Worm (Caenorhabditis elegans) whole organism, dauer: ENCODE data around the gene glb-23.

ENCODE experiments used
- unc-62 ChIP-seq: sonication (generic microtip); optimal IDR thresholded peaks from 2 replicates; lab custom pipeline; 2017; ENCODE audit warnings: missing biosample characterization, missing genetic modification reagents, missing genetic modification characterization

glb-23 gene

DNA sequence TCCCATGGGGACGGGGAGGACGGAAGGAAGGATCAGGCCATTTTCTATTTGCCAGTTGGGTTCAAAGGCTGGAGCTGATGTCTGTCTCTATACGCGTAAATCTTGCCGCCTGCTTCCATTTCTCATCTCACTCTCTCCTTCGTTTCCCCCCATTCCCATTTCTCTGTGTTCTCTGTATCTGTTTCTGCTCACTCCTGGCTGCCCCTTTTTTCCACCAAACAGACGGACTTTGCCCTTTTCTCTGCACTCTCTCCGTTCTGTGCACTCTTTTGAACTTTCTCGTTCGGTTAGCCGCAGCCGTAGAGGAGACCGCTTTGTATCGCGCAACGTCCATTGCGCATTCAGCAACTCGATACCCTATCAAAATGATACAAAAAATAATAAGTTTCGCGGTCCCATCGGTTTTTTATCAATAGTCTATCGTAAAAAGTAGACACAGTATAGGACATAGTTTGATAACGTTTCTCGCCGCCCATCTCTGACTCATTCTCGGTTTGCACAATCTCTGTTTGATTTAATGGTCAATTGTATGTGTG lies 16.2 kb upstream of the glb-23 start:
- TF ChIP-seq unc-62 (GFP tag; lab: Kevin White, UChicago) = no peak

DNA sequence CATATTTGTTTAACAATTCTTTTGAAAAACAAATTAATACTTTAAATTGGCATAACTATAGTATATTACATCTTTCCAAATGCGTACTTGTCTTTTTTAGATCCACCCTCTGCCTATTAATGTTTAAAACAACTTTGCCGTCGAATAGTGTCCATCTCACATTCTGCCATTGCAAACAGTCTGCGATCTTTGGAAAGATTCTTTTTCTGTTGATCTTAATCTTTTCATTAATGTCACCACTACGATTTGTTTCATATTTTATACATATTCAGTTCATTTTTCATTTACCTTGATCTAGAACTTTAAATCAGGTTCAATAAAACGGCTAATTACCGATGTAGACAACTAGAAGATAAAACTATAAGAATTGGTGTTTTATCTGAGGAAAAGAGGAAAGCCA lies 15.3 kb upstream of the glb-23 start:
- no peak for TF ChIP-seq unc-62 (GFP tag; lab: Kevin White, UChicago)

DNA sequence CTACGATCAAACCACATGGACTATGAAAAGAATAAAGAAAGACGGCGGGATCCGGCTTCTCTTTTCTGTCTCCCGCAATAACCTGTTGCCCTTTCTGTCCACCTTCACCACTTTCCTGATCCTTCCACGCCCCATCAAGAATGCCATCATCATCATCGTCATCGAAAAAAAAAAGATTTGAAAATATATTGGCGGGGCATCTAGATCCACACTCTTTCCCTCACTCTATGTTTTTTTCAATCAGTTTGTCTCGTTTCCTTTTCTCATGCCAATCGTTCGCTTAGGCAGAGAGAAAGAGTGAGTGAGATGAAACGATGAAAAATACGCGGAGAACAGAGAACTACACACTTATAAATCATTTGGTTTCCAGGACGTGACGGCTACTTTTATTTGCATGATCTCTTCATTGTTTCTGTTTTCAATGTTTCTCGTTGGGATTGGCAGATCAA lies 14.3 kb upstream of the glb-23 start:
- TF ChIP-seq unc-62 (GFP tag; lab: Kevin White, UChicago) = no peak

DNA sequence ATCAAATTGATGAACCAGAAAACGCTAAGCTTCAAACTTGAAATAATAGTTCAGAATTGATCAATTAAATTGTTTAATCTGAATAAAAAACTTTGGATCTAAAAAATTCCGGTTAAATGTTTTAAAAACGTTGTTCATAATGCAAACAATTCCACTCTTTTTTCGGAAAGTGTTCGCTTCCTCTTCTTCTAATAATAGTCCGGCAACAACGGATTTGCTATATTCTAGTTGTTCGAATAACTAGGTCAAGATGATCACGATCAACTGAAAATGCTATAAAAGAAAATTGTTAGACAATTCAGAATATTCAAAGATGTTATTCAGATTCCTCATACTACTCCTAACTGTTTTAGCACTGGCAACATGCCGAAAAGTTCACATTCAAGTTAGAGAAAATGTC lies 11.6 kb upstream of the glb-23 start, which contains the start of gene D2024.4:
Gene D2024.4, plus strand, starts transcription at position 301 of the 400 bp plus-strand sequence.
- no peak for TF ChIP-seq unc-62 (GFP tag; lab: Kevin White, UChicago)

DNA sequence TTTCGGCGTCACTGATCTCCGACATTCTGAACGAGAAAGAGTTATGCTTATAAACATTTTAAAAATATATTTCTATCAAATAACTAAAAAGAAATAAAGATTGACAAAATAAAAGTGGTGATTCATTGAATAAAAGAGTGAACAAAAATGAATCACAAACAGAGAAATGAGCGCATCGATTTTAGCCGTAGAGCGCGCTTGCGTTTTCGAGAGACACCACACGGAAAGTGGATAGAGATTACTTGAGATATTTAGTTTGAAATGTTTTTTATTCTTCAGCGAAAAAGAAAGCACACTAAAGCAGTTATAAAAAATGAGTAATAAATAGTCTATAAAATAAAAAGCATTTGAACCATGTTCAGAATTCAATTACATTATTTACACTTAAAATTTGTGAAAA lies 10.9 kb upstream of the glb-23 start, which contains the start of gene cap-1:
Gene cap-1, minus strand, starts transcription at position 26 of the 400 bp plus-strand sequence.
- no peak for TF ChIP-seq unc-62 (GFP tag; lab: Kevin White, UChicago)

DNA sequence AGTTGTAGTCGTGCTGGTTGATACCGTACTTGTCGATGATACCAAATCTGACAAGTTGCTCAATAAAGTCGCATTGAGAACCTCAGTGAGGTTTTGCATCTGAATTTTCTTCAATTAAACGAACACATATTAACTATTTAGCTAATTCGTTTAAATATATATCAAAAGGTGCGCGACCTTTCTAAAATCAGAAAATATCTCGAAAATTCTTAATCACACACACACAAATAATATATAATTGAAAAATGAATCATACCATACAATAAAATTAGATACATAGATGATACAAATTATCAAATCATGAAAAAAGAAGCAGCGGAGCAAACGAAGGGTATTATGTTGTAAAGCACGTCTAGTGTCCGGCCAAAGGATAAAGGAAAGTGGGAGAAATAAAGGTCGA lies 8.9 kb upstream of the glb-23 start, which contains the start of gene D2024.5:
Gene D2024.5, minus strand, starts transcription at position 101 of the 400 bp plus-strand sequence.
- no peak for TF ChIP-seq unc-62 (GFP tag; lab: Kevin White, UChicago)

DNA sequence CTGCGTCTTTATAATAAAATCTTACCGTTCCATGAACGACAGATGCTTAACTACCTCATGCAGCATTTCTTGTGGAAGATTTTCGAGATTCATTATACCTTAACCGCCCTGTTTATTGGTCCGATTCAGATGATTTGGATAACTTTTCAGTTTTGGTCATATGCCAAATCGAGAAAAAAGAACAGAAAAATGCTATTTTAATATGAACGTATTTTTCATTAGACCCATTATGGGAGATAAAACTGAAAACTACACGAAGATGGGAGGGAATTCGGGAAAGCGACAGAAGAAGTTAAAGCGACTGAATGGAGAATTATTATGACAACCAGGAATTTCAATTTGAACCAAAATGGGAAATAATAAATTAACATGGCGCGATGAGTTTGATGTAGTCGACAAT lies 7.8 kb upstream of the glb-23 start, which contains the start of gene R13A1.10:
Gene R13A1.10, minus strand, starts transcription at position 101 of the 400 bp plus-strand sequence.
- TF ChIP-seq unc-62 (GFP tag; lab: Kevin White, UChicago) = no peak

DNA sequence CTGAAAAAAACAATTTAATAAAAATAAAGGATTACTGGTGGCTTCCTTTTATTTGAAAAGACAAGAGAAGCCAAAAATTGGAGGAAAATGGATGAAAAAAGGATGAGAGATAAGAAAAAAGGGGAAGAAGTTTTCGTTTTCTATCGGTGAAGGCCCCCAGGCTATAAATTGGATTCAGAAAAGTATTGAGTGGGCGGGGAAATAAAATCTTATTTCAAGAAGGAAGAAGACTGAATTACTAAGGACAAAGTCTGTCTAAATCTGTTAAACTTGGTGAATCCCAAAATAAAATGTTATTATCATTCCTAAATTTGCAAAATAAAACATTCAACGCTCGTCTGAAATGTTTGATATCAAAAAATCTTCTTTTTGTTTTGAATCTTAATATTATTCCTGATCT lies 2.8 kb upstream of the glb-23 start:
- TF ChIP-seq unc-62 (GFP tag; lab: Kevin White, UChicago) = no peak

DNA sequence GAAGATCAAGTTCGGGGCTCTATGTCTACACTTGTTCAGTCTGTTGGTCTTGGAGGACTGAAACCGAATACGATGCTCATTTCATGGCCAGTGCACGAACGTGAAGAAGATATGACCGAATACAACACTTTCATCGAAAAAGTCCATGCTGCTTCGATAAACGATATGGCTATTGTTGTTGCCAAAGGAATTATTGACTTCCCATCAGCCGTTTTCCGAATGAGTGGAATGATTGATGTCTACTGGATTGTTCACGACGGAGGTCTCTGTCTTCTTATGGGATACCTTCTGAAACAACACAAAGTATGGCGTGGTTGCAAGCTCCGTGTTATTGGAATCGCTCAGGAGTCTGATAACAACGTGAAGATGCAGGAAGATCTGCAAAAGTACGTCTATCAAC lies 3.1 kb downstream of the glb-23 start:
- TF ChIP-seq unc-62 (GFP tag; lab: Kevin White, UChicago) = no peak

DNA sequence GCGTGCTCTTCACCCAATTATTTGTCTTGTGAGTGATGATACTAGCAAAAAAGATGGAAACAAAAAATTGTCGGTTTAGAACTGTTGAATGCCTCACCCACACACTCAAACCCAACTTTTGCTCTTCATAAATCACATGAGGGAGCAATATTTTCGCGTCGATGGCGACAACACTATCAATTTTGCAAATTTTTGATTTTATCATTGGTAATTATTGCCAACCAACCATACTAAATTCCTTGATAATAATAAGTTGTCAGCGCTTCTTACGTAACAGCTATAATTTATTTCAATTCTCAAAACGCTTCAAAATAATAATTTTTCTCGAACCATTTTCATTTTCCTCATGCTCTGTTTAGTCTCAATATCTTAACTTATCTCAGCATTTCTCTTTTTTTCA lies 6.5 kb downstream of the glb-23 start:
- no peak for TF ChIP-seq unc-62 (GFP tag; lab: Kevin White, UChicago)

DNA sequence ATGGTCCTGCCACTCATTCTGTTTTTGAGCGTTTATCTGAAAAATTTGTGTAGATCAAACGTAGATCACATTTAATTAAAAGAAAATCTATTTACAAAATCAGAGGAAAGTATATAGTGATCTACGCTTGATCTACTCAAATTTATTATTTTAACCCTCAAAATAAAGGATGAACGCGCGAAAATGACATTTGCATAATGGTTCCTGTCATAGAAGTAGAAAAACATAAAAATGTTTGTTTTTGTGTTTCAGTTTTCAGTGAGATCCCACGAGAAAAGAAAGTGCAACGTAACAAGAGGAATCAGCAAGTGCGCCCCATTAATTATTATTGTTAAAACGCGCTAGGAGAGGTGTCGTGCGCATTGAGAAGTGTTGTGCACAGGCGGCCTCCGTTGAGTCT lies 8.0 kb downstream of the glb-23 start:
- no peak for TF ChIP-seq unc-62 (GFP tag; lab: Kevin White, UChicago)

DNA sequence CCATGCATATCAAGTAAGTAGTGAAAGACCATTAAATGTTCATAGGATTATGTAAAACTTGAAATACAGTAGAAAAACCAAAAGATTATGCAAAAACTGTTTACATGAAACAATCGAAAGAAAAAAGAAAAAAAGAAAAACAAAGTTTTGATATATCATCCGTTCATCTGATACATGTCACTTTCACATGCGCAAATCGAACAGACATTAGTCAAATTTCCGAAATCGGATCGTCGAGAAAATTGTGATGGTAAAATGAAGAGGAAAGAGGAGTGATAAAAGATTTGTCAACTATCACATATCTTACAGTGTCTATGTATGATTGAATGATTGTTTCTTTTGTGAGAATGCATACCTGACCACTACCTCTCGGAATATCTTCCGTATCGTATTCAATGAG lies 10.3 kb downstream of the glb-23 start:
- no peak for TF ChIP-seq unc-62 (GFP tag; lab: Kevin White, UChicago)

DNA sequence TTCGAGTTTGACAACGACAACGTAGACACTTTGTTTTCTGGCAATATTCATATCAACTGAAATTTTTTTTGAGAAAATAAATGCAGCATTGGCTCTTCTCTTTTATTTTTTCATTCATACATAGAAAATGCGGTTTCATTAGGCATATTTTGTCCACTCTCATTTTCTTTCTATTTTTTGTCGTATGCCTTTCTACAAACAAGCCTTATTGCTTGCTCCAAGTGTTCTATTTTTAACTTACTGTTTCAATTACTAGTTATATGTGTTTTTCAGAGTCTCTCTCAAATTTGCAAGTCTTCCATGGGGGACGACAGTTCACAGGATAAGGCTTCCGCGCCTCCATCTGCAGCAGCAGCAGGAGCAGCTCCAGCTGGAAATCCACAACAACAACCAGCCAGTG lies 13.3 kb downstream of the glb-23 start, which contains the start of gene kcc-1:
Gene kcc-1, plus strand, starts transcription at position 301 of the 400 bp plus-strand sequence.
- no peak for TF ChIP-seq unc-62 (GFP tag; lab: Kevin White, UChicago)

DNA sequence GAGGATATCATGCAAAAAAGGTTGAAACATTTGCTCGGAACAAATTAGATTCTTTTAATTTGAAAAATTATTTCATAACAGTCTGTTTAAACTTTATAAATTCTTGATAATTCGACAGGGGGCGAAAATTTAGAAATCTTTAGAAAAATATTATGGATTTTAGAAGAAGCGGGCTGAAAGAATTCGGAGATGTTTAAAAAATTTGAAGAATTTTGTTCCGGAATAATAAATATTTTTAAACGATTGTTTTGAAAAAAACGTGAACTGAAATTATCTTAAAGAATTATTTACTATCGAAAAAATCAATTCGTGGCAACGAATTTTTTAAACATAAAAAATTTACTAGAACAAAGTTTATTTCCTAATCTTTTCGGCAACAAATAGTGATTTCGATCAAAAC lies 15.6 kb downstream of the glb-23 start, which contains the start of gene R13A1.3:
Gene R13A1.3, plus strand, starts transcription at position 301 of the 400 bp plus-strand sequence.
- TF ChIP-seq unc-62 (GFP tag; lab: Kevin White, UChicago) = no peak

DNA sequence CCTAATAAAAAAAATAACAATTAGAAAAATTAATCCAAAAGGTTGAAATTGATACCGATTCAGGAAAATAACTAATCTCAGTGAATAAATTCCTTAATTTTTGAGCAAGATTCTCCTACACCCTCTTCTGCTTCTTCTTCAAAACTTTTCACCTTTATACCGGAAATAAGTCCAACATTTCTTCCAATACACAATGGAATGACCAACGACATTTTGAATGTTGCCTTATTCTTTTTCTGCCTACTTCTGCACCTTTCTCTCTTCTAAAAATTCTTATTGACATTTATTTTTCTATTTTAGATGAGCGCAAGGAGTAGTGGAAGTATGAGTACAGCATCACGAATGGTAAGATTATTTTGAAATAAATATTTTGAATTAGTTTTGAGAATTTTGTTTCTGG lies 22.4 kb downstream of the glb-23 start, which contains the start of gene unc-8:
Gene unc-8, plus strand, starts transcription at position 301 of the 400 bp plus-strand sequence.
- no peak for TF ChIP-seq unc-62 (GFP tag; lab: Kevin White, UChicago)

DNA sequence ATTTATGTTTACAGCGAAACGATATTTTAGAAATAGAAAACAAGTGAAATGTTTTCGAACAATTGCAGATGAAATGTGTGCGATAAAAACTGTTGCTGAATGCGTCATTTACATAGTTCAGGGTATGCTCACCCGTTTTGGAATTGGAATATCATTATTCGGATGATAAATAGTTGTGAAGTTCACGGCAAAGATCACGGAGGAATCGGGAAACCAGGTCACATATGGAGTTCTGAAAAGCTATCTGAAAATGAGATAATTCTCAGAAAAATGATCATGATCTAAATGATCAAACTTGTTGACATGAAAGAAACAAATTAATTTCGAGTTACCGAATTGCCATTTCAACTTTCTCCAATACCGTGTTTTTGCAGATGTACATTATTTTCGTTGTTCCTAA lies 23.6 kb downstream of the glb-23 start, which contains the start of gene best-16:
Gene best-16, minus strand, starts transcription at position 101 of the 400 bp plus-strand sequence.
- no peak for TF ChIP-seq unc-62 (GFP tag; lab: Kevin White, UChicago)

DNA sequence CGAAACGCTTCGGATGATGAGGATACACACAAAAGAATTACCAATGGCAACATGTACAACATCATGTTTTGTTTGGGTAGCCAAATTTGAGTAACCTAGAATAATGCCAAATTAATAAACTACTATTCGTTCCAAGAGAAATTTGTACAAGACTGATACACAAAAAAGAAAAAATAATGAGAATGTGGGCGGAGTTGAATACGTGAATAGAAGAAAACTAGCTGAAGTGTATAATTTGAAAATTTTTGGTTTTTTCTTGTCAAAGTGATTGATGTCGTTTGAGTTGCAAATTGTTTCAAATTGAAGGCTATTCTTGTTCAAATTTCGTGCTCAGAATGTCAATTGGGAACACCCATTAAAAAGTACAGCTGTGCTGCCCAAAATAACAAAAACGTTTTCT lies 27.6 kb downstream of the glb-23 start, which contains the start of gene R13A1.5:
Gene R13A1.5, minus strand, starts transcription at position 101 of the 400 bp plus-strand sequence.
- TF ChIP-seq unc-62 (GFP tag; lab: Kevin White, UChicago) = no peak
